Worm (Caenorhabditis elegans) whole organism, L4/young adult: ENCODE data around the gene F20C5.5.

Source experiments
- W03F9.2 ChIP-seq: fragments of 150-350 bp; optimal IDR thresholded peaks from 2 replicates; lab custom pipeline; 2014; ENCODE audit warnings: missing biosample characterization, missing genetic modification characterization
- dao-5 ChIP-seq: sonication (generic microtip); optimal IDR thresholded peaks from 2 replicates; lab custom pipeline; 2016; ENCODE audit warnings: missing genotype, missing genetic modification characterization, moderate library complexity, missing compliant biosample characterization
- him-1 ChIP-seq: sonication (generic microtip); optimal IDR thresholded peaks from 2 replicates; lab custom pipeline; 2016; ENCODE audit warnings: missing genotype, missing genetic modification reagents, missing genetic modification characterization, missing compliant biosample characterization

DNA sequence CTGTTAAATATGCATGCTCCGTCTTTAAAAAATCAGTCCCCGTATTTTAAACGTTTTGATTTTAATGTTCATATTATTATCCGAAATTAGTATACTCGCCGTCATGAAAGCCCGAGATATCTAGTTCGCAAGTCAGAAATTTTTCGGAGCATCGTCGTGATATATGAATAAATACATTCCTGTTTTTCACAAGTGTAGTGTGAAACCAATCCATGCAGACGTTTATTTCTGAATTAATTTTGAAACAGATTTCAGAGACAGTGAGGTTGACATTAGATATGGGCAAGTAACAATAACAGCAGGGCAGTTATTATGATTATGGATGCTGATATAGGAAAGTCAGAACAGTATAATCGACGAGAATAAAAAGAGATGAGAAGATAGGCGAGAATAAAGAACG, 16.9 kb downstream of the F20C5.5 start:
- no peak for TF ChIP-seq him-1 (tag; lab: Kevin White, UChicago)
- no peak for TF ChIP-seq dao-5 (tag; lab: Kevin White, UChicago)
- no peak for TF ChIP-seq W03F9.2 (tag; lab: Kevin White, UChicago)
